Worm (Caenorhabditis elegans): Measurements from ENCODE around the gene kap-1.

DNA sequence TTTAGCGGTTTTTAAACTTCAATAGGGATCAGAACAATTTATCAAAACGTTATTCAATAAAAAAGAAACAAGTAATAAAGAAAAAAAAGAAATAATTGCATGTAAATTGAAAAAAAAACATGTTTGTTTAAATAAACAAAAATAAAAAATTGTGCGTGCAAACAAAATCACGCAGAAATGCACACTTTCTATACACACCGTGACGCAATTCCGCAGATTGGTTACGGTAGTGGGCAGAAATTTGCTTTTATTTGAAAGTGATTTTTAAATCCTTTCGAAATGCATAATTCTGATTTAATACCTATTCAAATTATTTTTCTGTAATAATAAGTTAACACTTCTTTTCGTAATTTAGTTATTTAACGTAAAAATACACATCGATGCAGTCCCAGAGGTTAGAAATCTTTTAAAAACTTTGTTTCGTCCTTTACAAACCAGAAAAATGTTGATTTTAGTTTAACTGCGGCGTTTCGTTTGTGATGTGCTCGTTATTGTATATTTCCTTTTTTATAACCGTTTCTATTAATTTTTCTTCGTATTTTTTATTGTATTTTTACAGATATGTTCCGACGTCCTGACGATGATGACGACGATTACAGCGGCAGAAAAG lies 45.5 kb upstream of the kap-1 start, which contains the start of gene cwf-19L2:
- TF ChIP-seq lsy-12 (tag; optimal IDR thresholded peaks at IDR 0.05) (no peak), nhr-11 (tag; optimal IDR thresholded peaks at IDR 0.05) (no peak), nhr-12 (tag; optimal IDR thresholded peaks at IDR 0.05) (no peak), unc-39 (tag; optimal IDR thresholded peaks at IDR 0.05) (no peak), nhr-237 (tag; optimal IDR thresholded peaks at IDR 0.05) (no peak), jun-1 (tag; optimal IDR thresholded peaks at IDR 0.05) (no peak), elt-3 (tag; optimal IDR thresholded peaks at IDR 0.05) (no peak), ZK546.5 (tag; optimal IDR thresholded peaks at IDR 0.05) (no peak), daf-12 (tag; optimal IDR thresholded peaks at IDR 0.05) (no peak), pha-4 (tag; optimal IDR thresholded peaks at IDR 0.05) (peak; percentile 52), ama-1 (optimal IDR thresholded peaks at IDR 0.05) (no peak)

Data from whole organism, L3 larva.